Worm (Caenorhabditis elegans) whole organism, L4 larva: Measurements from ENCODE around the gene jip-1.

Experiments
- F10B5.3 ChIP-seq: sonication (generic microtip); optimal IDR thresholded peaks from 2 replicates; lab custom pipeline; 2016; ENCODE audit warnings: mild to moderate bottlenecking, missing genetic modification characterization, missing compliant biosample characterization
- T26A8.4 ChIP-seq: fragments of 200-800 bp; sonication (Bioruptor generic); IDR thresholded peaks from 2 replicates; pipeline ENCODE4 v1.3.6; 2022; ENCODE audit warnings: missing genetic modification characterization, missing compliant biosample characterization
- daf-8 ChIP-seq: fragments of 200-800 bp; sonication (Bioruptor generic); IDR thresholded peaks from 2 replicates; pipeline ENCODE4 v1.3.6; 2022; ENCODE audit warnings: missing genetic modification characterization, missing compliant biosample characterization
- dpl-1 ChIP-seq: fragments of 150-350 bp; optimal IDR thresholded peaks from 2 replicates; lab custom pipeline; 2014; ENCODE audit warnings: missing biosample characterization, missing genetic modification reagents, missing genetic modification characterization
- madf-5 ChIP-seq, 2 experiments: fragments of 200-800 bp; sonication (Bioruptor generic); IDR thresholded peaks; 2 replicates each; pipeline ENCODE4 v1.3.6; 2022; ENCODE audit warnings: missing compliant biosample characterization in 2 of 2, missing genetic modification characterization in 2 of 2
- pqm-1 ChIP-seq: sonication (generic microtip); optimal IDR thresholded peaks from 2 replicates; lab custom pipeline; 2017; ENCODE audit warnings: missing biosample characterization, missing genetic modification characterization
- skn-1 ChIP-seq: fragments of 150-350 bp; optimal IDR thresholded peaks from 2 replicates; lab custom pipeline; 2014; ENCODE audit warnings: missing biosample characterization, missing genetic modification characterization

- no peak for TF ChIP-seq T26A8.4 (GFP tag; lab: Robert Waterston, UW)
- TF ChIP-seq dpl-1 (GFP tag; lab: Kevin White, UChicago), result no peak
- TF ChIP-seq F10B5.3 (tag; lab: Kevin White, UChicago), result no peak
- TF ChIP-seq daf-8 (GFP tag; lab: Robert Waterston, UW), result no peak
- TF ChIP-seq pqm-1 (tag; lab: Kevin White, UChicago), result no peak
- TF ChIP-seq skn-1 (tag; lab: Kevin White, UChicago), result no peak
- no peak for TF ChIP-seq madf-5 (GFP tag; IDR thresholded peaks at IDR 0.05; lab: Robert Waterston, UW)
Measured at ce11 chrII:1301554-1301953, 25.2 kb upstream of the jip-1 start, which contains the start of gene glb-31.
